Fruit fly (Drosophila melanogaster) whole organism, embryonic: Measurements from ENCODE around the gene CG2611.

ENCODE experiments used
- Atf6 ChIP-seq: fragments of 200-800 bp; sonication (Bioruptor generic); IDR thresholded peaks from 2 replicates; pipeline ENCODE4 v1.3.6; 2022; ENCODE audit warnings: missing biosample characterization, missing genetic modification characterization
- CG10366 ChIP-seq: fragments of 200-800 bp; sonication (Bioruptor generic); IDR thresholded peaks from 2 replicates; pipeline ENCODE4 v1.3.6; 2022; ENCODE audit warnings: missing biosample characterization, missing genetic modification characterization
- CG10959 ChIP-seq: fragments of 200-800 bp; sonication (Bioruptor generic); IDR thresholded peaks from 2 replicates; pipeline ENCODE4 v1.3.6; 2022; ENCODE audit warnings: missing biosample characterization, missing genetic modification characterization
- CG11085 ChIP-seq: fragments of 200-800 bp; sonication (Bioruptor generic); IDR thresholded peaks from 2 replicates; pipeline ENCODE4 v1.3.6; 2022; ENCODE audit warnings: missing biosample characterization, missing genetic modification characterization
- CG11456 ChIP-seq: fragments of 200-800 bp; sonication (Bioruptor generic); IDR thresholded peaks from 3 replicates; pipeline ENCODE4 v1.3.6; 2022; ENCODE audit warnings: missing biosample characterization, missing genetic modification characterization
- CG11723 ChIP-seq: fragments of 200-800 bp; sonication (Bioruptor generic); optimal IDR thresholded peaks from 2 replicates; lab custom pipeline; 2017; ENCODE audit warnings: missing biosample characterization, mild to moderate bottlenecking, missing genetic modification characterization
- CG12104 ChIP-seq: fragments of 200-800 bp; sonication (Bioruptor generic); optimal IDR thresholded peaks from 3 replicates; lab custom pipeline; 2016; ENCODE audit warnings: missing biosample characterization, missing genetic modification characterization
- CG12744 ChIP-seq: fragments of 200-800 bp; sonication (Bioruptor generic); optimal IDR thresholded peaks from 2 replicates; lab custom pipeline; 2016; ENCODE audit warnings: missing biosample characterization, missing genetic modification characterization
- CG13775 ChIP-seq: fragments of 200-800 bp; sonication (Bioruptor generic); optimal IDR thresholded peaks from 3 replicates; lab custom pipeline; 2017; ENCODE audit warnings: missing biosample characterization, mild to moderate bottlenecking, missing genetic modification characterization
- CG15011 ChIP-seq: fragments of 200-800 bp; sonication (Bioruptor generic); optimal IDR thresholded peaks from 3 replicates; lab custom pipeline; 2018; ENCODE audit warnings: missing biosample characterization, mild to moderate bottlenecking, missing genetic modification characterization
- CG15514 ChIP-seq: fragments of 200-800 bp; sonication (Bioruptor generic); optimal IDR thresholded peaks from 3 replicates; lab custom pipeline; 2017; ENCODE audit warnings: missing biosample characterization, missing genetic modification characterization, mild to moderate bottlenecking, moderate library complexity, missing genetic modification reagents
- CG16863 ChIP-seq: fragments of 200-800 bp; sonication (Bioruptor generic); optimal IDR thresholded peaks from 3 replicates; lab custom pipeline; 2016; ENCODE audit warnings: missing biosample characterization, missing genetic modification characterization
- CG17328 ChIP-seq: fragments of 200-800 bp; sonication (Bioruptor generic); IDR thresholded peaks from 2 replicates; pipeline ENCODE4 v1.3.6; 2022; ENCODE audit warnings: missing biosample characterization, missing genetic modification characterization
- CG1792 ChIP-seq: fragments of 200-800 bp; sonication (Bioruptor generic); optimal IDR thresholded peaks from 2 replicates; lab custom pipeline; 2016; ENCODE audit warnings: missing biosample characterization, missing genetic modification characterization
- CG18619 ChIP-seq: fragments of 200-800 bp; sonication (Bioruptor generic); optimal IDR thresholded peaks from 3 replicates; lab custom pipeline; 2017; ENCODE audit warnings: missing biosample characterization, mild to moderate bottlenecking, missing genetic modification characterization
- CG18764 ChIP-seq: fragments of 200-800 bp; sonication (Bioruptor generic); optimal IDR thresholded peaks from 3 replicates; lab custom pipeline; 2016; ENCODE audit warnings: missing biosample characterization, missing genetic modification characterization
- CG31224 ChIP-seq: fragments of 200-800 bp; sonication (Bioruptor generic); IDR thresholded peaks from 2 replicates; pipeline ENCODE4 v1.3.6; 2022; ENCODE audit warnings: missing biosample characterization, missing genetic modification characterization
- CG32532 ChIP-seq: fragments of 200-800 bp; sonication (Bioruptor generic); IDR thresholded peaks from 2 replicates; pipeline ENCODE4 v1.3.6; 2022; ENCODE audit warnings: missing biosample characterization, missing genetic modification characterization
- CG7839 ChIP-seq: fragments of 200-800 bp; sonication (Bioruptor generic); optimal IDR thresholded peaks from 3 replicates; lab custom pipeline; 2018; ENCODE audit warnings: missing biosample characterization, mild to moderate bottlenecking, missing genetic modification characterization, moderate library complexity
- CG7963 ChIP-seq: fragments of 200-800 bp; sonication (Bioruptor generic); IDR thresholded peaks from 3 replicates; pipeline ENCODE4 v1.3.6; 2022; ENCODE audit warnings: missing biosample characterization, missing genetic modification characterization; ENCODE audit not compliant: partially characterized antibody
- CG8359 ChIP-seq: fragments of 200-800 bp; sonication (Bioruptor generic); optimal IDR thresholded peaks from 2 replicates; lab custom pipeline; 2017; ENCODE audit warnings: missing biosample characterization, mild to moderate bottlenecking, missing genetic modification characterization, borderline replicate concordance
- CG9797 ChIP-seq: fragments of 200-800 bp; sonication (Bioruptor generic); optimal IDR thresholded peaks from 3 replicates; lab custom pipeline; 2018; ENCODE audit warnings: missing biosample characterization, mild to moderate bottlenecking, missing genetic modification characterization
- Dek ChIP-seq: fragments of 200-800 bp; sonication (Bioruptor generic); optimal IDR thresholded peaks from 3 replicates; lab custom pipeline; 2019; ENCODE audit warnings: missing biosample characterization, mild to moderate bottlenecking, missing genetic modification characterization, moderate library complexity
- HHEX ChIP-seq: fragments of 200-800 bp; sonication (Bioruptor generic); optimal IDR thresholded peaks from 3 replicates; lab custom pipeline; 2017; ENCODE audit warnings: missing biosample characterization, mild to moderate bottlenecking, missing genetic modification characterization, missing genetic modification reagents
- Hr51 ChIP-seq, 2 experiments: fragments of 200-800 bp; sonication (Bioruptor generic); optimal IDR thresholded peaks; 2 replicates in 1 of 2; 3 replicates in 1 of 2; lab custom pipeline; 2016 to 2018; ENCODE audit warnings: missing biosample characterization in 2 of 2, missing genetic modification characterization in 2 of 2, mild to moderate bottlenecking in 1 of 2, moderate library complexity in 1 of 2
- Hsf ChIP-seq: fragments of 200-800 bp; sonication (Bioruptor generic); optimal IDR thresholded peaks from 3 replicates; lab custom pipeline; 2016; ENCODE audit warnings: missing biosample characterization, missing genetic modification characterization
- NC2α ChIP-seq: fragments of 200-800 bp; sonication (Bioruptor generic); optimal IDR thresholded peaks from 2 replicates; lab custom pipeline; 2016; ENCODE audit warnings: missing biosample characterization, missing genetic modification characterization
- PHDP ChIP-seq: fragments of 200-800 bp; sonication (Bioruptor generic); optimal IDR thresholded peaks from 3 replicates; lab custom pipeline; 2018; ENCODE audit warnings: missing biosample characterization, mild to moderate bottlenecking, missing genetic modification characterization, moderate library complexity
- Sin3A ChIP-seq: fragments of >200 bp; optimal IDR thresholded peaks from 2 replicates; lab custom pipeline; 2018
- Sox102F ChIP-seq: fragments of 200-800 bp; sonication (Bioruptor generic); optimal IDR thresholded peaks from 2 replicates; lab custom pipeline; 2018; ENCODE audit warnings: missing biosample characterization, mild to moderate bottlenecking, missing genetic modification characterization, moderate library complexity
- bigmax ChIP-seq: fragments of 200-800 bp; sonication (Bioruptor generic); optimal IDR thresholded peaks from 2 replicates; lab custom pipeline; 2018; ENCODE audit warnings: missing biosample characterization, mild to moderate bottlenecking, missing genetic modification characterization
- bowl ChIP-seq: fragments of 200-800 bp; sonication (Bioruptor generic); IDR thresholded peaks from 2 replicates; pipeline ENCODE4 v1.3.6; 2022; ENCODE audit warnings: missing biosample characterization, missing genetic modification characterization
- cad ChIP-seq: fragments of >200 bp; optimal IDR thresholded peaks from 2 replicates; lab custom pipeline; 2017; ENCODE audit warnings: missing biosample characterization, missing genetic modification characterization
- cg ChIP-seq: fragments of 200-800 bp; sonication (Bioruptor generic); optimal IDR thresholded peaks from 3 replicates; lab custom pipeline; 2019; ENCODE audit warnings: missing biosample characterization, mild to moderate bottlenecking, missing genetic modification characterization, moderate library complexity
- crp ChIP-seq, 2 experiments: fragments of 200-800 bp; sonication (Bioruptor generic); optimal IDR thresholded peaks; 2 replicates in 1 of 2; 3 replicates in 1 of 2; lab custom pipeline; 2017; ENCODE audit warnings: missing biosample characterization in 2 of 2, missing genetic modification characterization in 2 of 2, mild to moderate bottlenecking in 1 of 2, moderate library complexity in 1 of 2
- disco-r ChIP-seq: fragments of 200-800 bp; sonication (Bioruptor generic); optimal IDR thresholded peaks from 2 replicates; lab custom pipeline; 2016; ENCODE audit warnings: missing biosample characterization, missing genetic modification characterization
- dmrt99B ChIP-seq: fragments of 200-800 bp; sonication (Bioruptor generic); optimal IDR thresholded peaks from 2 replicates; lab custom pipeline; 2018; ENCODE audit warnings: missing biosample characterization, mild to moderate bottlenecking, missing genetic modification characterization, moderate library complexity
- ewg ChIP-seq: fragments of 200-800 bp; sonication (Bioruptor generic); optimal IDR thresholded peaks from 3 replicates; lab custom pipeline; 2017; ENCODE audit warnings: mild to moderate bottlenecking, missing biosample characterization, missing genetic modification reagents, missing genetic modification characterization
- fd64A ChIP-seq: fragments of 200-800 bp; sonication (Bioruptor generic); optimal IDR thresholded peaks from 3 replicates; lab custom pipeline; 2018; ENCODE audit warnings: missing biosample characterization, mild to moderate bottlenecking, missing genetic modification characterization
- grau ChIP-seq: fragments of 200-800 bp; optimal IDR thresholded peaks from 3 replicates; lab custom pipeline; 2019; ENCODE audit warnings: missing biosample characterization, mild to moderate bottlenecking, missing genetic modification characterization, moderate library complexity
- ind ChIP-seq: fragments of 200-800 bp; sonication (Bioruptor generic); optimal IDR thresholded peaks from 3 replicates; lab custom pipeline; 2016; ENCODE audit warnings: missing biosample characterization, missing genetic modification characterization
- kay ChIP-seq: fragments of 200-800 bp; sonication (Bioruptor generic); optimal IDR thresholded peaks from 2 replicates; lab custom pipeline; 2016; ENCODE audit warnings: missing biosample characterization, missing genetic modification characterization
- mam ChIP-seq: fragments of 200-800 bp; sonication (Bioruptor generic); optimal IDR thresholded peaks from 3 replicates; lab custom pipeline; 2016; ENCODE audit warnings: missing biosample characterization, missing genetic modification characterization
- nerfin-1 ChIP-seq: fragments of 200-800 bp; sonication (Bioruptor generic); optimal IDR thresholded peaks from 3 replicates; lab custom pipeline; 2019; ENCODE audit warnings: missing biosample characterization, mild to moderate bottlenecking, missing genetic modification characterization, moderate library complexity
- nom ChIP-seq: fragments of 200-800 bp; sonication (Bioruptor generic); optimal IDR thresholded peaks from 2 replicates; lab custom pipeline; 2017; ENCODE audit warnings: missing biosample characterization, missing genetic modification characterization, mild to moderate bottlenecking, moderate library complexity, missing genetic modification reagents
- otp ChIP-seq: fragments of 200-800 bp; sonication (Bioruptor generic); IDR thresholded peaks from 3 replicates; pipeline ENCODE4, ENCODE4 v1.3.6; 2022; ENCODE audit warnings: missing biosample characterization, missing genetic modification characterization
- pita ChIP-seq: fragments of 200-800 bp; sonication (Bioruptor generic); optimal IDR thresholded peaks from 2 replicates; lab custom pipeline; 2017; ENCODE audit warnings: missing biosample characterization, mild to moderate bottlenecking, missing genetic modification characterization
- pzg ChIP-seq: fragments of 200-800 bp; sonication (Bioruptor generic); optimal IDR thresholded peaks from 3 replicates; lab custom pipeline; 2018; ENCODE audit warnings: missing biosample characterization, mild to moderate bottlenecking, missing genetic modification characterization, moderate library complexity
- seq ChIP-seq: fragments of 200-800 bp; sonication (Bioruptor generic); IDR thresholded peaks from 2 replicates; pipeline ENCODE4 v1.3.6; 2022; ENCODE audit warnings: missing biosample characterization, missing genetic modification characterization
- unc-4 ChIP-seq: fragments of 200-800 bp; sonication (Bioruptor generic); IDR thresholded peaks from 2 replicates; pipeline ENCODE4 v1.3.6; 2022; ENCODE audit warnings: missing biosample characterization, missing genetic modification characterization; ENCODE audit not compliant: partially characterized antibody
- zfh1 ChIP-seq: fragments of 200-800 bp; sonication (Bioruptor generic); IDR thresholded peaks from 3 replicates; pipeline ENCODE4 v1.3.6; 2022; ENCODE audit warnings: missing biosample characterization, missing genetic modification characterization

The CG2611 gene

dm6 chr2L:20649891-20650290 is at the start of gene CG2611 (continued):
- TF ChIP-seq CG16863 (GFP tag; lab: Kevin White, UChicago) = no peak
- no peak for TF ChIP-seq CG9797 (GFP tag; lab: Kevin White, UChicago)
- no peak for TF ChIP-seq pita (GFP tag; lab: Kevin White, UChicago)
- TF ChIP-seq CG7839 (tag; lab: Kevin White, UChicago) = no peak
- no peak for TF ChIP-seq dmrt99B (tag; lab: Kevin White, UChicago)
- no peak for TF ChIP-seq ewg (GFP tag; lab: Kevin White, UChicago)
- TF ChIP-seq CG11456 (GFP tag; lab: Robert Waterston, UW) = peak; percentile 53; the same call in 1 of the 3 replicates
- peak; percentile 61 for TF ChIP-seq zfh1 (GFP tag; lab: Robert Waterston, UW)
- peak in 1 of 2 experiments; percentile 33 for TF ChIP-seq Hr51 (GFP tag; optimal IDR thresholded peaks at IDR 0.05; lab: Kevin White, UChicago)
- TF ChIP-seq seq (GFP tag; lab: Robert Waterston, UW) = no peak
- TF ChIP-seq Hsf = peak; percentile 59
- no peak for TF ChIP-seq CG15011
- no peak for TF ChIP-seq CG11723 (GFP tag; lab: Kevin White, UChicago)
- TF ChIP-seq pzg (GFP tag; lab: Kevin White, UChicago) = peak; percentile 51
- no peak for TF ChIP-seq otp (GFP tag; lab: Robert Waterston, UW)
- no peak for TF ChIP-seq cg
- TF ChIP-seq Dek = no peak
- peak; percentile 74 for TF ChIP-seq CG15514 (GFP tag; lab: Kevin White, UChicago)
- peak; percentile 98 for TF ChIP-seq grau (tag; lab: Kevin White, UChicago)
- peak; percentile 60 for TF ChIP-seq CG32532
- no peak for TF ChIP-seq Sox102F
- TF ChIP-seq CG10366 = peak; percentile 50; the same call in 1 of the 2 replicates
- no peak for TF ChIP-seq CG7963
- TF ChIP-seq CG11085 (GFP tag; lab: Robert Waterston, UW) = no peak
- TF ChIP-seq CG10959 (GFP tag; lab: Robert Waterston, UW) = no peak
- no peak for TF ChIP-seq nom
- no peak for TF ChIP-seq bigmax (GFP tag; lab: Kevin White, UChicago)
- peak; percentile 5 for TF ChIP-seq CG12104
- no peak for TF ChIP-seq cad (GFP tag; lab: Kevin White, UChicago)
- TF ChIP-seq fd64A (GFP tag; lab: Kevin White, UChicago) = no peak
- TF ChIP-seq bowl (GFP tag; lab: Robert Waterston, UW) = no peak
- peak; percentile 26 for TF ChIP-seq Sin3A (lab: Kevin White, UChicago)
- peak; percentile 1 for TF ChIP-seq CG18764 (GFP tag; lab: Kevin White, UChicago)
- peak; percentile 22 for TF ChIP-seq CG12744 (GFP tag; lab: Kevin White, UChicago)
- TF ChIP-seq disco-r (GFP tag; lab: Kevin White, UChicago) = no peak
- peak; percentile 59 for TF ChIP-seq mam (GFP tag; lab: Kevin White, UChicago)
- peak; percentile 52 for TF ChIP-seq CG17328 (GFP tag; lab: Robert Waterston, UW)
- no peak for TF ChIP-seq CG31224 (GFP tag; lab: Robert Waterston, UW)
- TF ChIP-seq Atf6 = peak; percentile 53; the same call in 1 of the 2 replicates
- TF ChIP-seq nerfin-1 (tag; lab: Kevin White, UChicago) = no peak
- peak; percentile 37 for TF ChIP-seq CG13775 (GFP tag; lab: Kevin White, UChicago)
- no peak for TF ChIP-seq CG1792
- no peak for TF ChIP-seq unc-4 (GFP tag; lab: Robert Waterston, UW)
- no peak for TF ChIP-seq NC2α (GFP tag; lab: Kevin White, UChicago)
- TF ChIP-seq ind (GFP tag; lab: Kevin White, UChicago) = peak; percentile 49
- TF ChIP-seq CG18619 (GFP tag; lab: Kevin White, UChicago) = peak; percentile 12
- TF ChIP-seq HHEX (GFP tag; lab: Kevin White, UChicago) = no peak
- peak; percentile 9 for TF ChIP-seq kay
- peak; percentile 72 to 95 for TF ChIP-seq crp (GFP tag; optimal IDR thresholded peaks at IDR 0.05; lab: Kevin White, UChicago)
- no peak for TF ChIP-seq CG8359 (GFP tag; lab: Kevin White, UChicago)
- no peak for TF ChIP-seq PHDP (tag; lab: Kevin White, UChicago)
